Worm (Caenorhabditis elegans) whole organism, mixed stage, embryonic: ENCODE measurements around the gene C26F1.3.

Experiments used
- ceh-39 ChIP-seq: fragments of 150-350 bp; optimal IDR thresholded peaks from 2 replicates; lab custom pipeline; 2014; ENCODE audit warnings: missing biosample characterization, missing genetic modification characterization
- flh-1 ChIP-seq: fragments of 200-800 bp; sonication (Bioruptor generic); optimal IDR thresholded peaks from 2 replicates; lab custom pipeline; 2018; ENCODE audit warnings: mild to moderate bottlenecking, missing genetic modification characterization, moderate library complexity, missing compliant biosample characterization
- lsy-2 ChIP-seq: fragments of 150-350 bp; optimal IDR thresholded peaks from 2 replicates; lab custom pipeline; 2014; ENCODE audit warnings: missing biosample characterization, missing genetic modification characterization
- mls-2 ChIP-seq: sonication (generic microtip); optimal IDR thresholded peaks from 2 replicates; lab custom pipeline; 2016; ENCODE audit warnings: mild to moderate bottlenecking, missing genetic modification characterization, moderate library complexity, missing compliant biosample characterization
- nhr-237 ChIP-seq: fragments of 150-350 bp; optimal IDR thresholded peaks from 2 replicates; lab custom pipeline; 2014; ENCODE audit warnings: missing biosample characterization, missing genetic modification characterization
- pha-4 ChIP-seq: fragments of 150-350 bp; optimal IDR thresholded peaks from 2 replicates; lab custom pipeline; 2018; ENCODE audit warnings: missing biosample characterization, missing genetic modification reagents, missing genetic modification characterization
- unc-39 ChIP-seq: fragments of 150-350 bp; optimal IDR thresholded peaks from 2 replicates; lab custom pipeline; 2014; ENCODE audit warnings: missing biosample characterization, missing genetic modification characterization

DNA sequence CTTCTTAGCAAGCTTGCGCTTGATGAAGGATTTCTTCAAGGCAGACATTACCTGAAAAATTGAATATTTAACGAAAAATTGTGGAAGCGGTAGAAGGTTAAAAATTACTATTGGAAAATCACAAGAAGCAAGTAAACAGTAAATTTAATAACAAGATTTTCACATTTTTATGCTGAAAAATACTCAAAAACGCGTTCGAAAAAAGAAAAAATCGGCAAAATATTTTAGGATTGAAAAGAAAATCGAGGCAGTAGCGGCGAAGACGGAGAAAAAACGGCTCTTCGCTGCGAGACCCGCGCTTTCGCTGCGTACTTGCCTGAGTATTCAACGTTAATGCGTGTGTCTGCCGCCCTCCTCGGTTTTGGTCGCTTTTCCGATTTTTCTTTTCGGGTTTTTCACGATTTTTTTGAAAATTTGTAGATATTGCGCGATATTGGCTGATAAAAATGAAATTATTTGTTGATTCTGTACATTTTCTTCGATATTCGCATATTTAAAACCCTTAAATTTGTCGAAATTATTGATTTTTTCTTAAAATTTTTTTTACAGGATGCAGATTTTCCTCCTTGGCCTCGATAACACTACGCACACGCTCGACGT, 971 bp upstream of the C26F1.3 start, which contains the start of the genes rpl-39 and rps-30:
- peak; percentile 31 for TF ChIP-seq mls-2 (tag; lab: Kevin White, UChicago)
- no peak for TF ChIP-seq unc-39 (tag; lab: Kevin White, UChicago)
- peak; percentile 85 for TF ChIP-seq lsy-2 (tag; lab: Kevin White, UChicago)
- peak; percentile 92 for TF ChIP-seq nhr-237 (tag; lab: Kevin White, UChicago)
- TF ChIP-seq pha-4: peak; percentile 85
- TF ChIP-seq ceh-39: peak; percentile 79
- TF ChIP-seq flh-1: no peak
